Worm (Caenorhabditis elegans) whole organism, L3 larva: ENCODE data around the gene ceh-34.

Source experiments
- ceh-82 ChIP-seq: fragments of 150-350 bp; optimal IDR thresholded peaks from 2 replicates; lab custom pipeline; 2014; ENCODE audit warnings: missing biosample characterization, missing genetic modification characterization
- daf-12 ChIP-seq: fragments of 150-350 bp; optimal IDR thresholded peaks from 2 replicates; lab custom pipeline; 2014; ENCODE audit warnings: missing biosample characterization, missing genetic modification reagents, missing genetic modification characterization
- hmg-11 ChIP-seq: sonication (generic microtip); optimal IDR thresholded peaks from 2 replicates; lab custom pipeline; 2016; ENCODE audit warnings: missing genetic modification characterization, missing compliant biosample characterization
- nhr-11 ChIP-seq: fragments of 150-350 bp; optimal IDR thresholded peaks from 2 replicates; lab custom pipeline; 2014; ENCODE audit warnings: missing biosample characterization, missing genetic modification characterization
- nhr-28 ChIP-seq: fragments of 150-350 bp; optimal IDR thresholded peaks from 2 replicates; lab custom pipeline; 2014; ENCODE audit warnings: missing biosample characterization, missing genetic modification characterization
- pqm-1 ChIP-seq: fragments of 150-350 bp; optimal IDR thresholded peaks from 2 replicates; lab custom pipeline; 2017; ENCODE audit warnings: missing biosample characterization, missing genetic modification characterization, inconsistent platforms
- unc-62 ChIP-seq: fragments of 150-350 bp; sonication (generic microtip); optimal IDR thresholded peaks from 4 replicates; lab custom pipeline; 2014; ENCODE audit warnings: missing biosample characterization, missing genetic modification reagents, missing genetic modification characterization

- TF ChIP-seq ceh-82 (tag; lab: Kevin White, UChicago) (no peak), daf-12 (no peak), nhr-28 (tag; lab: Kevin White, UChicago) (no peak), pqm-1 (tag; lab: Kevin White, UChicago) (no peak), nhr-11 (no peak), unc-62 (GFP tag; lab: Kevin White, UChicago) (no peak), hmg-11 (tag; lab: Kevin White, UChicago) (no peak)
Observed at ce11 chrV:5287273-5287672, 32.1 kb downstream of the ceh-34 start, which contains the start of gene Y49G5A.1.
